Worm (Caenorhabditis elegans): Measurements from ENCODE around the gene C34F11.2.
A peak's percentile ranks its signal among the peaks of the same experiment; 100 is the strongest.

The C34F11.2 gene

ce11 chrII:5237699-5238098 is 25.6 kb downstream of the C34F11.2 start (continued):
- TF ChIP-seq ceh-27 (GFP tag; optimal IDR thresholded peaks at IDR 0.05) (peak; percentile 0), Y53F4B.3 (GFP tag; IDR thresholded peaks at IDR 0.05) (no peak), snpc-1.3 (tag; optimal IDR thresholded peaks at IDR 0.05; ENCODE audit: insufficient read depth) (no peak), dpl-1 (GFP tag; optimal IDR thresholded peaks at IDR 0.05) (no peak), sdz-38 (tag; optimal IDR thresholded peaks at IDR 0.05) (no peak), lsy-27 (tag; optimal IDR thresholded peaks at IDR 0.05; ENCODE audit: borderline replicate concordance, insufficient read depth) (no peak), ztf-28 (GFP tag; IDR thresholded peaks at IDR 0.05) (0 out of 2 replicates have a peak, but pooled peaks have one; percentile 24), madf-3 (GFP tag; IDR thresholded peaks at IDR 0.05) (no peak), K11D2.4 (GFP tag; IDR thresholded peaks at IDR 0.05) (no peak), egl-18 (GFP tag; IDR thresholded peaks at IDR 0.05) (no peak), lin-26 (GFP tag; IDR thresholded peaks at IDR 0.05) (peak; percentile 66; the same call in 1 of the 2 replicates), madf-10 (tag; optimal IDR thresholded peaks at IDR 0.05) (no peak), aptf-2 (GFP tag; conservative IDR thresholded peaks at IDR 0.05) (no peak), egrh-3 (GFP tag; IDR thresholded peaks at IDR 0.05) (no peak), ceh-58 (GFP tag; IDR thresholded peaks at IDR 0.05) (no peak), mxl-1 (tag; optimal IDR thresholded peaks at IDR 0.05) (no peak), Y53G8AR.9 (GFP tag; conservative IDR thresholded peaks at IDR 0.05) (no peak), nfyb-1 (GFP tag; IDR thresholded peaks at IDR 0.05) (peak; percentile 80), akir-1 (GFP tag; optimal IDR thresholded peaks at IDR 0.05) (no peak), ZK185.1 (tag; optimal IDR thresholded peaks at IDR 0.05; ENCODE audit: poor library complexity, severe bottlenecking) (peak; percentile 46), pha-4 (tag; optimal IDR thresholded peaks at IDR 0.05) (no peak), F55B11.4 (tag; optimal IDR thresholded peaks at IDR 0.05; ENCODE audit: borderline replicate concordance, insufficient read depth) (no peak), bed-2 (GFP tag; IDR thresholded peaks at IDR 0.05) (no peak), bed-1 (GFP tag; IDR thresholded peaks at IDR 0.05) (no peak), madf-6 (GFP tag; IDR thresholded peaks at IDR 0.05) (peak; percentile 52; the same call in 1 of the 2 replicates), F23B12.7 (tag; optimal IDR thresholded peaks at IDR 0.05; ENCODE audit: insufficient read depth) (no peak), lir-1 (GFP tag; conservative IDR thresholded peaks at IDR 0.05) (no peak), fkh-3 (tag; optimal IDR thresholded peaks at IDR 0.05) (no peak), somi-1 (GFP tag; optimal IDR thresholded peaks at IDR 0.05) (no peak), zfh-2 (GFP tag; conservative IDR thresholded peaks at IDR 0.05) (no peak), nfya-2 (GFP tag; IDR thresholded peaks at IDR 0.05) (no peak), attf-6 (GFP tag; IDR thresholded peaks at IDR 0.05) (no peak), ztf-3 (GFP tag; optimal IDR thresholded peaks at IDR 0.05) (no peak)

- TF ChIP-seq dox-1 (GFP tag; IDR thresholded peaks at IDR 0.05) (no peak), fkh-3 (tag; optimal IDR thresholded peaks at IDR 0.05) (no peak), hrde-1 (tag; optimal IDR thresholded peaks at IDR 0.05; ENCODE audit: borderline replicate concordance) (no peak), ceh-79 (tag; optimal IDR thresholded peaks at IDR 0.05) (no peak), chd-7 (tag; optimal IDR thresholded peaks at IDR 0.05) (no peak), rec-8 (tag; optimal IDR thresholded peaks at IDR 0.05) (no peak), ztf-18 (tag; optimal IDR thresholded peaks at IDR 0.05) (no peak), athp-1 (tag; optimal IDR thresholded peaks at IDR 0.05) (no peak), C17E4.6 (GFP tag; IDR thresholded peaks at IDR 0.05) (no peak), rcor-1 (GFP tag; IDR thresholded peaks at IDR 0.05) (no peak), nfyb-1 (GFP tag; IDR thresholded peaks at IDR 0.05) (no peak), madf-8 (GFP tag; conservative IDR thresholded peaks at IDR 0.05) (no peak), F57A8.1 (GFP tag; optimal IDR thresholded peaks at IDR 0.05) (no peak), ztf-6 (GFP tag; IDR thresholded peaks at IDR 0.05) (no peak), sdz-38 (tag; optimal IDR thresholded peaks at IDR 0.05) (no peak), sea-2 (GFP tag; IDR thresholded peaks at IDR 0.05) (no peak), attf-5 (GFP tag; optimal IDR thresholded peaks at IDR 0.05) (no peak), F37B4.10 (GFP tag; IDR thresholded peaks at IDR 0.05) (no peak), lin-54 (GFP tag; optimal IDR thresholded peaks at IDR 0.05) (no peak), unc-62 (GFP tag; optimal IDR thresholded peaks at IDR 0.05) (no peak)
Observed at ce11 chrII:5238366-5238765, 26.3 kb downstream of the C34F11.2 start, which contains the start of gene pho-4. Gene pho-4 (minus strand): TSS chrII:5238466.
